Fruit fly (Drosophila melanogaster): ENCODE measurements around the gene CG33299.

CG33299 gene

dm6 chr2L:9657269-9658191, 1.1 kb downstream of the CG33299 start:
- TF ChIP-seq noc (tag; optimal IDR thresholded peaks at IDR 0.05) = no peak

- peak; percentile 49 for TF ChIP-seq noc (tag; optimal IDR thresholded peaks at IDR 0.05)
Observed at dm6 chr2L:9660516-9660920, 4.1 kb downstream of the CG33299 start.

dm6 chr2L:9662977-9663376, 6.6 kb downstream of the CG33299 start:
- no peak for TF ChIP-seq noc (tag; optimal IDR thresholded peaks at IDR 0.05)

- no peak for TF ChIP-seq noc (tag; optimal IDR thresholded peaks at IDR 0.05)
Observed at dm6 chr2L:9669354-9669753, 13.0 kb downstream of the CG33299 start.

- peak; percentile 40 for TF ChIP-seq noc (tag; optimal IDR thresholded peaks at IDR 0.05)
Observed at dm6 chr2L:9670909-9671422, 14.6 kb downstream of the CG33299 start.

dm6 chr2L:9672246-9672645, 15.8 kb downstream of the CG33299 start:
- TF ChIP-seq noc (tag; optimal IDR thresholded peaks at IDR 0.05) = no peak

dm6 chr2L:9673235-9673634, 16.8 kb downstream of the CG33299 start:
- no peak for TF ChIP-seq noc (tag; optimal IDR thresholded peaks at IDR 0.05)

- no peak for TF ChIP-seq noc (tag; optimal IDR thresholded peaks at IDR 0.05)
Observed at dm6 chr2L:9677101-9677500, 20.7 kb downstream of the CG33299 start.

- no peak for TF ChIP-seq noc (tag; optimal IDR thresholded peaks at IDR 0.05)
Observed at dm6 chr2L:9679789-9680188, 23.4 kb downstream of the CG33299 start.

- no peak for TF ChIP-seq noc (tag; optimal IDR thresholded peaks at IDR 0.05)
Observed at dm6 chr2L:9684108-9684507, 27.7 kb downstream of the CG33299 start.

- TF ChIP-seq noc (tag; optimal IDR thresholded peaks at IDR 0.05) = no peak
Observed at dm6 chr2L:9685184-9685583, 28.8 kb downstream of the CG33299 start.

- TF ChIP-seq noc (tag; optimal IDR thresholded peaks at IDR 0.05) = no peak
Observed at dm6 chr2L:9685993-9686392, 29.6 kb downstream of the CG33299 start.

- TF ChIP-seq noc (tag; optimal IDR thresholded peaks at IDR 0.05) = no peak
Observed at dm6 chr2L:9690550-9691197, 34.3 kb downstream of the CG33299 start.

dm6 chr2L:9691230-9691629, 34.8 kb downstream of the CG33299 start:
- TF ChIP-seq noc (tag; optimal IDR thresholded peaks at IDR 0.05) = peak; percentile 5

- TF ChIP-seq noc (tag; optimal IDR thresholded peaks at IDR 0.05) = peak; percentile 67
Observed at dm6 chr2L:9692364-9693348, 36.3 kb downstream of the CG33299 start.
